Worm (Caenorhabditis elegans): ENCODE data around the gene vps-41.

ce11 chrX:5255320-5255719 lies 28.3 kb upstream of the vps-41 start:
- TF ChIP-seq him-1 (tag; optimal IDR thresholded peaks at IDR 0.05) (no peak), W03F9.2 (tag; optimal IDR thresholded peaks at IDR 0.05) (no peak), dao-5 (tag; optimal IDR thresholded peaks at IDR 0.05) (no peak)

Measured in whole organism, L4/young adult.